Worm (Caenorhabditis elegans): Measurements from ENCODE around the gene pstk-1.

pstk-1 gene

DNA sequence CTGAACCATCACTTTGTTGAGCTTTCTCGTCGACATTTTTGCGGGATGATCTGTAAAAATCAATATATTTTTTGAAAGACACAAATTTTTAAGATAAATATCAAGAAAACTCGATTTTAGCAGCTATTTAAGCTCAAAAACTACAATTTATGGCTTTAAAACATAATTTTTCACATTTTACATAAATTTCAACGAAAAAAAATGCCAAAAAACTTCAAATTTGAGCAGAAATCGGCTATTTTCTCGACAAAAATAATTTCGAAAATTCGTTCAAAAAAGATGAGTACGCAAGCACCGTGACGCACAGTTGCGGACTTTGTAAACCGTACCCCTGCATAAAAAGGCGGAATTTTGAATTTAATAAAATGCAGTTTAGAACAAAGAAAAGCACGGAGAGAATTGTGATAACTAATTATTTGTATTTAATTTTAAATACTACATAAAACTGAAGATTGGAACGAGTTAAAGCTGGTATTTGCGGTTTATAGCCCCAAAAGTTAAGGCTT is 36.8 kb upstream of the pstk-1 start, which contains the start of gene snr-6 (continued):
- TF ChIP-seq aptf-3 (GFP tag; IDR thresholded peaks at IDR 0.05) (no peak), ztf-6 (GFP tag; IDR thresholded peaks at IDR 0.05) (no peak), Y53F4B.3 (GFP tag; IDR thresholded peaks at IDR 0.05) (no peak), ztf-22 (GFP tag; optimal IDR thresholded peaks at IDR 0.05) (no peak), nhr-120 (GFP tag; IDR thresholded peaks at IDR 0.05) (no peak), lin-26 (GFP tag; IDR thresholded peaks at IDR 0.05) (no peak), C17E4.6 (GFP tag; IDR thresholded peaks at IDR 0.05) (no peak), madf-8 (GFP tag; conservative IDR thresholded peaks at IDR 0.05) (no peak), ceh-91 (GFP tag; IDR thresholded peaks at IDR 0.05) (no peak), snpc-3.4 (tag; optimal IDR thresholded peaks at IDR 0.05) (peak; percentile 46), dox-1 (GFP tag; IDR thresholded peaks at IDR 0.05) (no peak), F57C9.4 (tag; optimal IDR thresholded peaks at IDR 0.05) (no peak), Y79H2A.3 (GFP tag; conservative IDR thresholded peaks at IDR 0.05) (no peak), rec-8 (tag; optimal IDR thresholded peaks at IDR 0.05) (no peak), attf-3 (GFP tag; conservative IDR thresholded peaks at IDR 0.05) (no peak), pbrm-1 (GFP tag; IDR thresholded peaks at IDR 0.05) (no peak), athp-1 (tag; optimal IDR thresholded peaks at IDR 0.05) (no peak), F10E7.11 (tag; optimal IDR thresholded peaks at IDR 0.05) (no peak), rpc-1 (optimal IDR thresholded peaks at IDR 0.05) (peak; percentile 10), rpc-1 (tag; optimal IDR thresholded peaks at IDR 0.05) (no peak), F33H1.4 (GFP tag; IDR thresholded peaks at IDR 0.05) (peak; percentile 39), let-526 (GFP tag; IDR thresholded peaks at IDR 0.05) (no peak), lsl-1 (GFP tag; optimal IDR thresholded peaks at IDR 0.05) (peak; percentile 83), snpc-1.3 (tag; optimal IDR thresholded peaks at IDR 0.05; ENCODE audit: insufficient read depth) (peak; percentile 6), ztf-26 (tag; optimal IDR thresholded peaks at IDR 0.05) (no peak), attf-6 (GFP tag; IDR thresholded peaks at IDR 0.05) (no peak), pha-4 (tag; optimal IDR thresholded peaks at IDR 0.05) (no peak), ceh-79 (tag; optimal IDR thresholded peaks at IDR 0.05) (no peak), mel-28 (tag; optimal IDR thresholded peaks at IDR 0.05; ENCODE audit: borderline replicate concordance) (no peak), lsy-27 (tag; optimal IDR thresholded peaks at IDR 0.05; ENCODE audit: borderline replicate concordance, insufficient read depth) (no peak), ceh-27 (GFP tag; optimal IDR thresholded peaks at IDR 0.05) (peak; percentile 17), die-1 (tag; optimal IDR thresholded peaks at IDR 0.05) (no peak), nhr-80 (tag; optimal IDR thresholded peaks at IDR 0.05) (no peak), F57A8.1 (GFP tag; optimal IDR thresholded peaks at IDR 0.05) (no peak), hlh-12 (tag; optimal IDR thresholded peaks at IDR 0.05) (no peak), F23B12.7 (tag; optimal IDR thresholded peaks at IDR 0.05; ENCODE audit: insufficient read depth) (peak; percentile 41), madf-6 (GFP tag; IDR thresholded peaks at IDR 0.05) (no peak; the same call in 1 of the 2 replicates), fkh-3 (tag; optimal IDR thresholded peaks at IDR 0.05) (no peak), lin-35 (GFP tag; optimal IDR thresholded peaks at IDR 0.05) (peak; percentile 60 to 90 (median 68)), B0035.1 (tag; optimal IDR thresholded peaks at IDR 0.05) (no peak), attf-5 (GFP tag; optimal IDR thresholded peaks at IDR 0.05) (peak; percentile 17), tbx-9 (tag; optimal IDR thresholded peaks at IDR 0.05; ENCODE audit: borderline replicate concordance) (no peak), dpl-1 (GFP tag; optimal IDR thresholded peaks at IDR 0.05) (peak; percentile 90)
